Fruit fly (Drosophila melanogaster) whole organism: ENCODE data around the gene IntS9.

ENCODE experiments used
- CG8478 ChIP-seq: fragments of >200 bp; optimal IDR thresholded peaks from 2 replicates; lab custom pipeline; 2018; ENCODE audit warnings: inconsistent platforms
- Dll ChIP-seq: fragments of >200 bp; optimal IDR thresholded peaks from 2 replicates; lab custom pipeline; 2017
- EcR ChIP-seq, 2 experiments: fragments of >200 bp; optimal IDR thresholded peaks; 2 replicates each; lab custom pipeline; 2017; ENCODE audit warnings: missing biosample characterization in 2 of 2, missing genetic modification characterization in 2 of 2, missing genetic modification reagents in 2 of 2
- pan ChIP-seq: fragments of >200 bp; optimal IDR thresholded peaks from 2 replicates; lab custom pipeline; 2017
- psq ChIP-seq: fragments of >200 bp; optimal IDR thresholded peaks from 2 replicates; lab custom pipeline; 2017
- usp ChIP-seq: fragments of >200 bp; optimal IDR thresholded peaks from 2 replicates; lab custom pipeline; 2017; ENCODE audit warnings: missing biosample characterization, missing genetic modification characterization, mixed read lengths

- TF ChIP-seq CG8478 = no peak
- TF ChIP-seq psq (lab: Kevin White, UChicago) = no peak
- TF ChIP-seq pan (lab: Kevin White, UChicago) = no peak
- TF ChIP-seq usp (GFP tag; lab: Kevin White, UChicago) = no peak
- TF ChIP-seq EcR (GFP tag; optimal IDR thresholded peaks at IDR 0.05; lab: Kevin White, UChicago) = no peak
- no peak for TF ChIP-seq Dll
These were observed 23.1 kb upstream of the IntS9 start, which contains the start of gene Pgm1 for dm6 chr3L:16128481-16128972.
